Fruit fly (Drosophila melanogaster) whole organism, embryonic: ENCODE data around the gene RhoGAP18B.

ENCODE experiments used
- Ada2b ChIP-seq: fragments of 200-800 bp; sonication (Bioruptor generic); IDR thresholded peaks from 2 replicates; pipeline ENCODE4 v1.3.6; 2022; ENCODE audit warnings: missing biosample characterization, missing genetic modification characterization
- Atf3 ChIP-seq: fragments of 200-800 bp; sonication (Bioruptor generic); optimal IDR thresholded peaks from 3 replicates; lab custom pipeline; 2016; ENCODE audit warnings: missing biosample characterization, missing genetic modification characterization
- CG10321 ChIP-seq: fragments of 200-800 bp; sonication (Bioruptor generic); IDR thresholded peaks from 2 replicates; pipeline ENCODE4 v1.3.6; 2022; ENCODE audit warnings: missing biosample characterization, missing genetic modification characterization
- CG10462 ChIP-seq: fragments of 200-800 bp; sonication (Bioruptor generic); optimal IDR thresholded peaks from 2 replicates; lab custom pipeline; 2016; ENCODE audit warnings: missing biosample characterization, missing genetic modification characterization
- CG11398 ChIP-seq: fragments of 200-800 bp; sonication (Bioruptor generic); optimal IDR thresholded peaks from 2 replicates; lab custom pipeline; 2016; ENCODE audit warnings: missing biosample characterization, missing genetic modification characterization
- CG12299 ChIP-seq: fragments of 200-800 bp; sonication (Bioruptor generic); optimal IDR thresholded peaks from 2 replicates; lab custom pipeline; 2018; ENCODE audit warnings: missing biosample characterization, mild to moderate bottlenecking, missing genetic modification characterization
- CG12659 ChIP-seq: fragments of 200-800 bp; sonication (Bioruptor generic); optimal IDR thresholded peaks from 3 replicates; lab custom pipeline; 2017; ENCODE audit warnings: mild to moderate bottlenecking, missing biosample characterization, missing genetic modification reagents, missing genetic modification characterization
- CG13296 ChIP-seq: fragments of 200-800 bp; sonication (Bioruptor generic); optimal IDR thresholded peaks from 3 replicates; lab custom pipeline; 2018; ENCODE audit warnings: missing biosample characterization, mild to moderate bottlenecking, missing genetic modification characterization
- CG15269 ChIP-seq: fragments of 200-800 bp; sonication (Bioruptor generic); optimal IDR thresholded peaks from 2 replicates; lab custom pipeline; 2018; ENCODE audit warnings: missing biosample characterization, mild to moderate bottlenecking, missing genetic modification characterization, moderate library complexity
- CG16863 ChIP-seq: fragments of 200-800 bp; sonication (Bioruptor generic); optimal IDR thresholded peaks from 3 replicates; lab custom pipeline; 2016; ENCODE audit warnings: missing biosample characterization, missing genetic modification characterization
- CG2202 ChIP-seq: fragments of 200-800 bp; sonication (Bioruptor generic); optimal IDR thresholded peaks from 2 replicates; lab custom pipeline; 2018; ENCODE audit warnings: missing biosample characterization, mild to moderate bottlenecking, missing genetic modification characterization
- CG2678 ChIP-seq: fragments of 200-800 bp; sonication (Bioruptor generic); optimal IDR thresholded peaks from 3 replicates; lab custom pipeline; 2019; ENCODE audit warnings: missing biosample characterization, mild to moderate bottlenecking, missing genetic modification characterization, moderate library complexity
- CG42726 ChIP-seq: fragments of 200-800 bp; sonication (Bioruptor generic); IDR thresholded peaks from 2 replicates; pipeline ENCODE4 v1.3.6; 2022; ENCODE audit warnings: missing biosample characterization, missing genetic modification characterization; ENCODE audit not compliant: partially characterized antibody
- CG7963 ChIP-seq: fragments of 200-800 bp; sonication (Bioruptor generic); IDR thresholded peaks from 3 replicates; pipeline ENCODE4 v1.3.6; 2022; ENCODE audit warnings: missing biosample characterization, missing genetic modification characterization; ENCODE audit not compliant: partially characterized antibody
- CG8290 ChIP-seq, 3 experiments: fragments of 200-800 bp; sonication (Bioruptor generic); optimal IDR thresholded peaks; 2 replicates each; lab custom pipeline; 2016 to 2019; ENCODE audit warnings: missing biosample characterization in 3 of 3, missing genetic modification characterization in 3 of 3, mild to moderate bottlenecking in 2 of 3, moderate library complexity in 1 of 3
- CG9215 ChIP-seq: fragments of 200-800 bp; sonication (Bioruptor generic); IDR thresholded peaks from 2 replicates; pipeline ENCODE4 v1.3.6; 2022; ENCODE audit warnings: missing biosample characterization, missing genetic modification characterization
- CG9437 ChIP-seq: fragments of 200-800 bp; sonication (Bioruptor generic); optimal IDR thresholded peaks from 2 replicates; lab custom pipeline; 2018; ENCODE audit warnings: missing biosample characterization, mild to moderate bottlenecking, missing genetic modification characterization
- CoRest ChIP-seq: fragments of 200-800 bp; sonication (Bioruptor generic); optimal IDR thresholded peaks from 3 replicates; lab custom pipeline; 2018; ENCODE audit warnings: missing biosample characterization, mild to moderate bottlenecking, missing genetic modification characterization, moderate library complexity
- ERR ChIP-seq: fragments of 200-800 bp; sonication (Bioruptor generic); optimal IDR thresholded peaks from 2 replicates; lab custom pipeline; 2016; ENCODE audit warnings: missing biosample characterization, missing genetic modification characterization
- Ets97D ChIP-seq: fragments of 200-800 bp; sonication (Bioruptor generic); optimal IDR thresholded peaks from 3 replicates; lab custom pipeline; 2016; ENCODE audit warnings: missing biosample characterization, missing genetic modification characterization
- Gug ChIP-seq: fragments of 200-800 bp; sonication (Bioruptor generic); IDR thresholded peaks from 4 replicates; pipeline ENCODE4 v1.3.6; 2022; ENCODE audit warnings: missing biosample characterization, missing genetic modification characterization
- Hmx ChIP-seq: fragments of 200-800 bp; sonication (Bioruptor generic); optimal IDR thresholded peaks from 2 replicates; lab custom pipeline; 2016; ENCODE audit warnings: missing biosample characterization, missing genetic modification characterization
- Hr51 ChIP-seq, 2 experiments: fragments of 200-800 bp; sonication (Bioruptor generic); optimal IDR thresholded peaks; 2 replicates in 1 of 2; 3 replicates in 1 of 2; lab custom pipeline; 2016 to 2018; ENCODE audit warnings: missing biosample characterization in 2 of 2, missing genetic modification characterization in 2 of 2, mild to moderate bottlenecking in 1 of 2, moderate library complexity in 1 of 2
- MESR4 ChIP-seq: fragments of 200-800 bp; sonication (Bioruptor generic); optimal IDR thresholded peaks from 2 replicates; lab custom pipeline; 2018; ENCODE audit warnings: missing biosample characterization, mild to moderate bottlenecking, missing genetic modification characterization, moderate library complexity
- Nf-YC ChIP-seq: fragments of 200-800 bp; optimal IDR thresholded peaks from 3 replicates; lab custom pipeline; 2019; ENCODE audit warnings: missing biosample characterization, mild to moderate bottlenecking, missing genetic modification characterization, moderate library complexity
- Poxn ChIP-seq: fragments of 200-800 bp; sonication (Bioruptor generic); IDR thresholded peaks from 2 replicates; pipeline ENCODE4 v1.3.6; 2022; ENCODE audit warnings: missing biosample characterization, missing genetic modification characterization
- Sox100B ChIP-seq: fragments of 200-800 bp; sonication (Bioruptor generic); optimal IDR thresholded peaks from 3 replicates; lab custom pipeline; 2018; ENCODE audit warnings: missing biosample characterization, mild to moderate bottlenecking, missing genetic modification characterization
- Sox102F ChIP-seq: fragments of 200-800 bp; sonication (Bioruptor generic); optimal IDR thresholded peaks from 2 replicates; lab custom pipeline; 2018; ENCODE audit warnings: missing biosample characterization, mild to moderate bottlenecking, missing genetic modification characterization, moderate library complexity
- Ssrp ChIP-seq: fragments of 200-800 bp; sonication (Bioruptor generic); optimal IDR thresholded peaks from 2 replicates; lab custom pipeline; 2018; ENCODE audit warnings: missing biosample characterization, mild to moderate bottlenecking, missing genetic modification characterization, moderate library complexity
- Xrp1 ChIP-seq: fragments of 200-800 bp; sonication (Bioruptor generic); IDR thresholded peaks from 2 replicates; pipeline ENCODE4 v1.3.6; 2022; ENCODE audit warnings: missing biosample characterization, missing genetic modification characterization
- chn ChIP-seq: fragments of 200-800 bp; sonication (Bioruptor generic); optimal IDR thresholded peaks from 2 replicates; lab custom pipeline; 2016; ENCODE audit warnings: missing biosample characterization, missing genetic modification characterization
- ci ChIP-seq: fragments of 200-800 bp; sonication (Bioruptor generic); IDR thresholded peaks from 3 replicates; pipeline ENCODE4 v1.3.6; 2022; ENCODE audit warnings: missing biosample characterization, missing genetic modification characterization
- crc ChIP-seq: fragments of 200-800 bp; sonication (Bioruptor generic); optimal IDR thresholded peaks from 2 replicates; lab custom pipeline; 2016; ENCODE audit warnings: missing biosample characterization, missing genetic modification characterization
- dmrt99B ChIP-seq: fragments of 200-800 bp; sonication (Bioruptor generic); optimal IDR thresholded peaks from 2 replicates; lab custom pipeline; 2018; ENCODE audit warnings: missing biosample characterization, mild to moderate bottlenecking, missing genetic modification characterization, moderate library complexity
- eve ChIP-seq, 2 experiments: fragments of >200 bp; optimal IDR thresholded peaks; 2 replicates each; lab custom pipeline; 2017; ENCODE audit warnings: missing biosample characterization in 2 of 2, missing genetic modification characterization in 2 of 2
- fru ChIP-seq: fragments of >200 bp; optimal IDR thresholded peaks from 2 replicates; lab custom pipeline; 2017
- fu2 ChIP-seq: fragments of 200-800 bp; sonication (Bioruptor generic); optimal IDR thresholded peaks from 2 replicates; lab custom pipeline; 2016; ENCODE audit warnings: missing biosample characterization, missing genetic modification characterization
- hkb ChIP-seq, 2 experiments: fragments of 200-800 bp in 1 of 2; fragments of >200 bp in 1 of 2; sonication (Bioruptor generic) in 1 of 2; IDR thresholded peaks in 1 of 2; optimal IDR thresholded peaks in 1 of 2; 2 replicates each; pipeline versions ENCODE4 v1.3.6 to Lab custom; 2017 to 2022; ENCODE audit warnings: missing biosample characterization in 1 of 2, missing genetic modification characterization in 1 of 2
- lab ChIP-seq: fragments of 200-800 bp; sonication (Bioruptor generic); optimal IDR thresholded peaks from 3 replicates; lab custom pipeline; 2017; ENCODE audit warnings: missing biosample characterization, missing genetic modification characterization, mild to moderate bottlenecking, moderate library complexity, missing genetic modification reagents
- lmd ChIP-seq: fragments of 200-800 bp; sonication (Bioruptor generic); IDR thresholded peaks from 2 replicates; pipeline ENCODE4 v1.3.6; 2022; ENCODE audit warnings: missing biosample characterization, missing genetic modification characterization
- luna ChIP-seq: fragments of 200-800 bp; sonication (Bioruptor generic); optimal IDR thresholded peaks from 2 replicates; lab custom pipeline; 2016; ENCODE audit warnings: missing biosample characterization, missing genetic modification characterization
- pros ChIP-seq: fragments of 200-800 bp; sonication (Bioruptor generic); optimal IDR thresholded peaks from 3 replicates; lab custom pipeline; 2019; ENCODE audit warnings: missing biosample characterization, mild to moderate bottlenecking, missing genetic modification characterization, moderate library complexity
- sim ChIP-seq: fragments of 200-800 bp; sonication (Bioruptor generic); IDR thresholded peaks from 2 replicates; pipeline ENCODE4 v1.3.6; 2022; ENCODE audit warnings: missing biosample characterization, missing genetic modification characterization
- slou ChIP-seq: fragments of 200-800 bp; sonication (Bioruptor generic); optimal IDR thresholded peaks from 3 replicates; lab custom pipeline; 2016; ENCODE audit warnings: missing biosample characterization, missing genetic modification characterization
- sr ChIP-seq: fragments of 200-800 bp; sonication (Bioruptor generic); IDR thresholded peaks from 3 replicates; pipeline ENCODE4 v1.3.6; 2022; ENCODE audit warnings: missing biosample characterization, missing genetic modification characterization
- tin ChIP-seq: fragments of 200-800 bp; sonication (Bioruptor generic); optimal IDR thresholded peaks from 3 replicates; lab custom pipeline; 2016; ENCODE audit warnings: missing biosample characterization, missing genetic modification characterization
- toy ChIP-seq: fragments of 200-800 bp; sonication (Bioruptor generic); IDR thresholded peaks from 2 replicates; pipeline ENCODE4 v1.3.6; 2022; ENCODE audit warnings: missing biosample characterization, missing genetic modification characterization
- ttk ChIP-seq: fragments of 200-800 bp; sonication (Bioruptor generic); IDR thresholded peaks from 2 replicates; pipeline ENCODE4 v2.1.2; 2022; ENCODE audit warnings: missing biosample characterization, missing genetic modification characterization
- unpg ChIP-seq: fragments of 200-800 bp; sonication (Bioruptor generic); optimal IDR thresholded peaks from 3 replicates; lab custom pipeline; 2018; ENCODE audit warnings: missing biosample characterization, mild to moderate bottlenecking, missing genetic modification characterization, moderate library complexity

Gene RhoGAP18B

dm6 chrX:19106842-19107557 lies 59.9 kb downstream of the RhoGAP18B start (continued):
- TF ChIP-seq CoRest (peak; percentile 51), Hr51 (GFP tag; optimal IDR thresholded peaks at IDR 0.05; lab: Kevin White, UChicago) (peak in 1 of 2 experiments; percentile 49), Hmx (GFP tag; lab: Kevin White, UChicago) (no peak), pros (GFP tag; lab: Kevin White, UChicago) (no peak), Ada2b (GFP tag; lab: Robert Waterston, UW) (0 out of 2 replicates have a peak, but pooled peaks have one; percentile 9), Ssrp (tag; lab: Kevin White, UChicago) (peak; percentile 20), CG12659 (GFP tag; lab: Kevin White, UChicago) (peak; percentile 29), lab (GFP tag; lab: Kevin White, UChicago) (peak; percentile 42), Poxn (GFP tag; lab: Robert Waterston, UW) (no peak), crc (no peak), CG2202 (no peak), Nf-YC (tag; lab: Kevin White, UChicago) (peak; percentile 7), CG12299 (tag; lab: Kevin White, UChicago) (no peak), ttk (GFP tag; lab: Robert Waterston, UW) (no peak), Atf3 (GFP tag; lab: Kevin White, UChicago) (no peak), Gug (0 out of 4 replicates have a peak, but pooled peaks have one; percentile 10), Ets97D (GFP tag; lab: Kevin White, UChicago) (no peak), unpg (GFP tag; lab: Kevin White, UChicago) (peak; percentile 38), CG9437 (GFP tag; lab: Kevin White, UChicago) (peak; percentile 38), tin (GFP tag; lab: Kevin White, UChicago) (peak; percentile 30), CG15269 (tag; lab: Kevin White, UChicago) (peak; percentile 42), eve (GFP tag; optimal IDR thresholded peaks at IDR 0.05; lab: Kevin White, UChicago) (peak in 1 of 2 experiments; percentile 78), CG2678 (peak; percentile 68), CG8290 (GFP tag; optimal IDR thresholded peaks at IDR 0.05; lab: Kevin White, UChicago) (no peak), CG8290 (tag; optimal IDR thresholded peaks at IDR 0.05; lab: Kevin White, UChicago) (peak in 1 of 2 experiments; percentile 24), CG10321 (GFP tag; lab: Robert Waterston, UW) (no peak), lmd (GFP tag; lab: Robert Waterston, UW) (peak; percentile 48), Sox102F (GFP tag; lab: Kevin White, UChicago) (peak; percentile 48), sim (GFP tag; lab: Robert Waterston, UW) (no peak), slou (peak; percentile 28), CG7963 (GFP tag; lab: Robert Waterston, UW) (no peak), dmrt99B (tag; lab: Kevin White, UChicago) (peak; percentile 70), luna (GFP tag; lab: Kevin White, UChicago) (no peak), Sox100B (GFP tag; lab: Kevin White, UChicago) (peak; percentile 43), hkb (optimal IDR thresholded peaks at IDR 0.05; lab: Kevin White, UChicago) (no peak), hkb (GFP tag; IDR thresholded peaks at IDR 0.05; lab: Robert Waterston, UW) (peak; percentile 38; the same call in 1 of the 2 replicates), CG10462 (GFP tag; lab: Kevin White, UChicago) (no peak), toy (GFP tag; lab: Robert Waterston, UW) (no peak), CG16863 (peak; percentile 7), sr (GFP tag; lab: Robert Waterston, UW) (no peak), Xrp1 (no peak), CG11398 (GFP tag; lab: Kevin White, UChicago) (no peak), CG9215 (GFP tag; lab: Robert Waterston, UW) (peak; percentile 26; the same call in 1 of the 2 replicates), MESR4 (no peak), ci (GFP tag; lab: Robert Waterston, UW) (0 out of 3 replicates have a peak, but pooled peaks have one; percentile 53), ERR (GFP tag; lab: Kevin White, UChicago) (no peak), fru (lab: Kevin White, UChicago) (no peak), chn (GFP tag; lab: Kevin White, UChicago) (peak; percentile 18), CG42726 (GFP tag; lab: Robert Waterston, UW) (no peak), fu2 (GFP tag; lab: Kevin White, UChicago) (no peak), CG13296 (GFP tag; lab: Kevin White, UChicago) (peak; percentile 7)
